Worm (Caenorhabditis elegans) whole organism, midembryonic: Measurements from ENCODE around the gene kqt-3.

Source experiments
- flt-1 ChIP-seq: fragments of 200-800 bp; sonication (Bioruptor generic); IDR thresholded peaks from 2 replicates; pipeline ENCODE4 v1.3.6; 2022; ENCODE audit warnings: missing genetic modification characterization, missing compliant biosample characterization
- med-1 ChIP-seq: sonication (generic microtip); optimal IDR thresholded peaks from 2 replicates; lab custom pipeline; 2017; ENCODE audit warnings: missing genetic modification characterization, mild to moderate bottlenecking, missing compliant biosample characterization, antibody characterized with exemption, missing genetic modification reagents; ENCODE audit not compliant: insufficient read depth
- tab-1 ChIP-seq: fragments of 200-800 bp; sonication (Bioruptor generic); IDR thresholded peaks from 2 replicates; pipeline ENCODE4 v1.3.6; 2022; ENCODE audit warnings: missing genetic modification characterization, missing compliant biosample characterization
- ztf-23 ChIP-seq: fragments of 200-800 bp; sonication (Bioruptor generic); IDR thresholded peaks from 2 replicates; pipeline ENCODE4 v1.3.6; 2022; ENCODE audit warnings: missing genetic modification reagents, missing genetic modification characterization, missing compliant biosample characterization
- ztf-29 ChIP-seq: fragments of 200-800 bp; sonication (Bioruptor generic); IDR thresholded peaks from 2 replicates; pipeline ENCODE4 v1.3.6; 2022; ENCODE audit warnings: missing genetic modification reagents, missing genetic modification characterization, missing compliant biosample characterization

DNA sequence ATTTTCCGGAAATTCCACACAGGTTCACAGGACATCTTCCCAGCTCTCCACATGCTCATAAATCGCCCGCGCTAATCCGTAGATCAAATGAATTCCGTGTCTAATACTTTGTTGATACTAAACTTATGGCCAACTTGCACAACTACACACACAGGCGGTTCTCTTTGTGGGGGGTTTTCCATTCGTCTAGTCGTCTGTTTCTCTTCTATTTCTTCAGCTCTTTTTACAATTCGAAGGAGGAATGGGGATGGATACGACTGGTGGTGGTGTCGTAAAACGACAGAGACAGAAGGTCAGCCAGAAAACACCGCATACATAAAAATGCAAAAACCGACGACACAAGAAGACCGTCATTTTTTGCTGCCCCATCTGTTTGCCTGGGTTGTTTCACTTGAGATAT, 43.3 kb downstream of the kqt-3 start:
- TF ChIP-seq flt-1 (no peak), med-1 (GFP tag; lab: Kevin White, UChicago) (no peak), ztf-23 (GFP tag; lab: Robert Waterston, UW) (no peak), ztf-29 (no peak), tab-1 (GFP tag; lab: Robert Waterston, UW) (no peak)
